Worm (Caenorhabditis elegans) whole organism, young adult: ENCODE results near the gene dpy-18.

Experiments
- B0261.1 ChIP-seq: sonication (generic microtip); optimal IDR thresholded peaks from 2 replicates; lab custom pipeline; 2016; ENCODE audit warnings: mild to moderate bottlenecking, missing genetic modification characterization, moderate library complexity, missing compliant biosample characterization
- F23B12.7 ChIP-seq: sonication (generic microtip); optimal IDR thresholded peaks from 2 replicates; lab custom pipeline; 2017; ENCODE audit warnings: missing genetic modification characterization, mild to moderate bottlenecking, missing compliant biosample characterization, antibody characterized with exemption, moderate library complexity; ENCODE audit not compliant: insufficient read depth
- F33H1.4 ChIP-seq: fragments of 200-800 bp; sonication (Bioruptor generic); IDR thresholded peaks from 2 replicates; pipeline ENCODE4 v1.3.6; 2022; ENCODE audit warnings: missing genetic modification reagents, missing genetic modification characterization, missing compliant biosample characterization
- F52B5.7 ChIP-seq: sonication (generic microtip); optimal IDR thresholded peaks from 2 replicates; lab custom pipeline; 2016; ENCODE audit warnings: mild to moderate bottlenecking, missing genetic modification characterization, missing compliant biosample characterization
- F57C9.4 ChIP-seq: sonication (generic microtip); optimal IDR thresholded peaks from 2 replicates; lab custom pipeline; 2017; ENCODE audit warnings: mild to moderate bottlenecking, missing genetic modification characterization, missing compliant biosample characterization
- K11D2.4 ChIP-seq: fragments of 200-800 bp; sonication (Bioruptor generic); IDR thresholded peaks from 2 replicates; pipeline ENCODE4 v1.3.6; 2022; ENCODE audit warnings: missing genetic modification reagents, missing genetic modification characterization, missing compliant biosample characterization
- K12H6.12 ChIP-seq: fragments of 200-800 bp; sonication (Bioruptor generic); optimal IDR thresholded peaks from 2 replicates; lab custom pipeline; 2018; ENCODE audit warnings: mild to moderate bottlenecking, missing genetic modification characterization, missing compliant biosample characterization
- Y53F4B.3 ChIP-seq: fragments of 200-800 bp; sonication (Bioruptor generic); IDR thresholded peaks from 2 replicates; pipeline ENCODE4 v1.3.6; 2022; ENCODE audit warnings: missing genetic modification reagents, missing genetic modification characterization, missing compliant biosample characterization
- Y56A3A.18 ChIP-seq: fragments of 200-800 bp; sonication (Bioruptor generic); IDR thresholded peaks from 2 replicates; pipeline ENCODE4 v1.3.6; 2022; ENCODE audit warnings: missing genetic modification reagents, missing genetic modification characterization, missing compliant biosample characterization
- akir-1 ChIP-seq: fragments of 200-800 bp; sonication (Bioruptor generic); optimal IDR thresholded peaks from 2 replicates; lab custom pipeline; 2018; ENCODE audit warnings: mild to moderate bottlenecking, missing genetic modification characterization, moderate library complexity, missing compliant biosample characterization
- ama-1 ChIP-seq, 3 experiments: fragments of 150-350 bp in 1 of 3; sonication (generic microtip) in 2 of 3; optimal IDR thresholded peaks; 2 replicates each; lab custom pipeline; 2014 to 2018; ENCODE audit warnings: missing biosample characterization in 2 of 3, missing genetic modification characterization in 2 of 3, missing genetic modification reagents in 2 of 3
- atf-7 ChIP-seq: sonication (generic microtip); optimal IDR thresholded peaks from 2 replicates; lab custom pipeline; 2017; ENCODE audit warnings: mild to moderate bottlenecking, missing genetic modification characterization, missing compliant biosample characterization
- bed-1 ChIP-seq: fragments of 200-800 bp; sonication (Bioruptor generic); IDR thresholded peaks from 2 replicates; pipeline ENCODE4 v1.3.6; 2022; ENCODE audit warnings: missing genetic modification reagents, missing genetic modification characterization, missing compliant biosample characterization
- cebp-1 ChIP-seq, 2 experiments: fragments of 200-800 bp in 1 of 2; sonication (Bioruptor generic) in 1 of 2; sonication (generic microtip) in 1 of 2; IDR thresholded peaks in 1 of 2; optimal IDR thresholded peaks in 1 of 2; 2 replicates each; pipeline versions ENCODE4 v1.3.6 to Lab custom; 2017 to 2022; ENCODE audit warnings: missing compliant biosample characterization in 2 of 2, missing genetic modification characterization in 2 of 2, mild to moderate bottlenecking in 1 of 2, missing genetic modification reagents in 1 of 2, moderate library complexity in 1 of 2
- cebp-2 ChIP-seq: fragments of 200-800 bp; sonication (Bioruptor generic); IDR thresholded peaks from 2 replicates; pipeline ENCODE4 v1.3.6; 2022; ENCODE audit warnings: missing genetic modification characterization, missing compliant biosample characterization
- ceh-79 ChIP-seq: sonication (generic microtip); optimal IDR thresholded peaks from 2 replicates; lab custom pipeline; 2017; ENCODE audit warnings: mild to moderate bottlenecking, missing genetic modification characterization, missing compliant biosample characterization
- ceh-91 ChIP-seq: fragments of 200-800 bp; sonication (Bioruptor generic); IDR thresholded peaks from 2 replicates; pipeline ENCODE4 v1.3.6; 2022; ENCODE audit warnings: missing genetic modification reagents, missing genetic modification characterization, missing compliant biosample characterization
- chd-7 ChIP-seq: sonication (generic microtip); optimal IDR thresholded peaks from 2 replicates; lab custom pipeline; 2016; ENCODE audit warnings: mild to moderate bottlenecking, missing genetic modification characterization, moderate library complexity, missing compliant biosample characterization
- dpff-1 ChIP-seq: sonication (generic microtip); optimal IDR thresholded peaks from 2 replicates; lab custom pipeline; 2017; ENCODE audit warnings: mild to moderate bottlenecking, missing genetic modification characterization, missing compliant biosample characterization
- egl-18 ChIP-seq: fragments of 200-800 bp; sonication (Bioruptor generic); IDR thresholded peaks from 2 replicates; pipeline ENCODE4 v1.3.6; 2022; ENCODE audit warnings: missing genetic modification reagents, missing genetic modification characterization, missing compliant biosample characterization
- egl-44 ChIP-seq: fragments of 200-800 bp; sonication (Bioruptor generic); IDR thresholded peaks from 2 replicates; pipeline ENCODE4 v1.3.6; 2022; ENCODE audit warnings: missing genetic modification reagents, missing genetic modification characterization, missing compliant biosample characterization
- ets-4 ChIP-seq: fragments of 200-800 bp; sonication (Bioruptor generic); optimal IDR thresholded peaks from 2 replicates; lab custom pipeline; 2018; ENCODE audit warnings: mild to moderate bottlenecking, missing genetic modification characterization, missing compliant biosample characterization
- gei-17 ChIP-seq: fragments of 200-800 bp; sonication (Bioruptor generic); optimal IDR thresholded peaks from 2 replicates; lab custom pipeline; 2018; ENCODE audit warnings: mild to moderate bottlenecking, missing genetic modification characterization, missing compliant biosample characterization
- hmg-1.2 ChIP-seq: fragments of 200-800 bp; sonication (Bioruptor generic); IDR thresholded peaks from 2 replicates; pipeline ENCODE4 v1.3.6; 2022; ENCODE audit warnings: missing genetic modification reagents, missing genetic modification characterization, missing compliant biosample characterization
- hsf-1 ChIP-seq: fragments of 200-800 bp; sonication (Bioruptor generic); IDR thresholded peaks from 2 replicates; pipeline ENCODE4 v1.3.6; 2022; ENCODE audit warnings: missing genetic modification reagents, missing genetic modification characterization, missing compliant biosample characterization
- lag-1 ChIP-seq: fragments of 200-800 bp; sonication (Bioruptor generic); IDR thresholded peaks from 2 replicates; pipeline ENCODE4 v1.3.6; 2022; ENCODE audit warnings: missing genetic modification reagents, missing genetic modification characterization, missing compliant biosample characterization
- let-526 ChIP-seq: fragments of 200-800 bp; sonication (Bioruptor generic); IDR thresholded peaks from 2 replicates; pipeline ENCODE4 v1.3.6; 2022; ENCODE audit warnings: missing genetic modification reagents, missing genetic modification characterization, missing compliant biosample characterization
- lin-26 ChIP-seq: fragments of 200-800 bp; sonication (Bioruptor generic); IDR thresholded peaks from 2 replicates; pipeline ENCODE4 v1.3.6; 2022; ENCODE audit warnings: missing genetic modification reagents, missing genetic modification characterization, missing compliant biosample characterization
- lin-40 ChIP-seq: sonication (generic microtip); optimal IDR thresholded peaks from 2 replicates; lab custom pipeline; 2016; ENCODE audit warnings: missing genetic modification characterization, mild to moderate bottlenecking, missing compliant biosample characterization, missing genotype, missing genetic modification reagents
- lin-54 ChIP-seq: fragments of 200-800 bp; sonication (Bioruptor generic); optimal IDR thresholded peaks from 2 replicates; lab custom pipeline; 2018; ENCODE audit warnings: mild to moderate bottlenecking, missing genetic modification characterization, missing compliant biosample characterization
- lsl-1 ChIP-seq: fragments of 200-800 bp; sonication (Bioruptor generic); optimal IDR thresholded peaks from 2 replicates; lab custom pipeline; 2018; ENCODE audit warnings: mild to moderate bottlenecking, missing genetic modification characterization, moderate library complexity, missing compliant biosample characterization
- madf-10 ChIP-seq: sonication (generic microtip); optimal IDR thresholded peaks from 2 replicates; lab custom pipeline; 2016; ENCODE audit warnings: mild to moderate bottlenecking, missing genetic modification characterization, missing compliant biosample characterization
- mcd-1 ChIP-seq: fragments of 200-800 bp; sonication (Bioruptor generic); IDR thresholded peaks from 2 replicates; pipeline ENCODE4 v1.3.6; 2022; ENCODE audit warnings: missing genetic modification reagents, missing genetic modification characterization, missing compliant biosample characterization
- nhr-179 ChIP-seq: sonication (generic microtip); optimal IDR thresholded peaks from 2 replicates; lab custom pipeline; 2016; ENCODE audit warnings: mild to moderate bottlenecking, missing genetic modification characterization, missing compliant biosample characterization
- nhr-80 ChIP-seq: sonication (generic microtip); optimal IDR thresholded peaks from 2 replicates; lab custom pipeline; 2016; ENCODE audit warnings: missing genetic modification characterization, missing compliant biosample characterization
- rpc-1 ChIP-seq, 2 experiments: fragments of 150-350 bp in 1 of 2; sonication (generic microtip) in 1 of 2; optimal IDR thresholded peaks; 2 replicates each; lab custom pipeline; 2014 to 2018; ENCODE audit warnings: missing biosample characterization in 1 of 2, missing genetic modification characterization in 1 of 2, missing genetic modification reagents in 1 of 2, missing genotype in 1 of 2
- somi-1 ChIP-seq: fragments of 200-800 bp; sonication (Bioruptor generic); optimal IDR thresholded peaks from 2 replicates; lab custom pipeline; 2018; ENCODE audit warnings: mild to moderate bottlenecking, missing genetic modification characterization, missing compliant biosample characterization
- unc-62 ChIP-seq: fragments of 150-350 bp; optimal IDR thresholded peaks from 2 replicates; lab custom pipeline; 2014; ENCODE audit warnings: missing biosample characterization, missing genetic modification reagents, missing genetic modification characterization
- zfh-2 ChIP-seq: fragments of 200-800 bp; sonication (Bioruptor generic); conservative IDR thresholded peaks from 2 replicates; pipeline ENCODE4 v1.3.6; 2022; ENCODE audit warnings: missing genetic modification reagents, missing genetic modification characterization, missing compliant biosample characterization
- ztf-18 ChIP-seq: sonication (generic microtip); optimal IDR thresholded peaks from 2 replicates; lab custom pipeline; 2016; ENCODE audit warnings: missing genotype, mild to moderate bottlenecking, missing genetic modification characterization, missing compliant biosample characterization
- ztf-22 ChIP-seq: fragments of 200-800 bp; sonication (Bioruptor generic); optimal IDR thresholded peaks from 2 replicates; lab custom pipeline; 2018; ENCODE audit warnings: mild to moderate bottlenecking, missing genetic modification characterization, moderate library complexity, missing compliant biosample characterization
- ztf-25 ChIP-seq: fragments of 200-800 bp; sonication (Bioruptor generic); IDR thresholded peaks from 2 replicates; pipeline ENCODE4 v1.3.6; 2022; ENCODE audit warnings: missing genetic modification reagents, missing genetic modification characterization, missing compliant biosample characterization
- ztf-28 ChIP-seq: fragments of 200-800 bp; sonication (Bioruptor generic); IDR thresholded peaks from 2 replicates; pipeline ENCODE4 v1.3.6; 2022; ENCODE audit warnings: missing genetic modification reagents, missing genetic modification characterization, missing compliant biosample characterization

The dpy-18 gene

DNA sequence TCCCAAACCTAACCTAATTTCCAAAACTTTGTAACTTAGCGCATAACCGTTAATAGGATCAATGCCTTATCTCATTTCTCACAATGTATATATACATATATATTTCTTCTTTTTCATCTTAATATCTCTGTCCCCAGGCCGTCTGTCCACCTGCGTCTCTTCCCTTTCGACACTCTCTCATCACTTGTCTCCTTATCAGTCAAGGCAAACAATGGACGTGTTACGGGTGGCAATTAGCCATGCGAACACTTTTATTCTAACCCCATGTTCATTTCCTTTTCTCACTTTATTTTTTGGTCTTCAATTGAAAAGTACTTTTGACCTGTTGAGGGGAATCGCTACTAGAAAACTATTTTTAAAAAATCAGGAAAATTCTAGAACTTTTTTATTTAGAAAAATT is 20.4 kb downstream of the dpy-18 start:
- TF ChIP-seq hmg-1.2 (peak; percentile 71; the same call in 1 of the 2 replicates), lin-26 (GFP tag; lab: Robert Waterston, UW) (no peak), nhr-80 (tag; lab: Kevin White, UChicago) (peak; percentile 27)

DNA sequence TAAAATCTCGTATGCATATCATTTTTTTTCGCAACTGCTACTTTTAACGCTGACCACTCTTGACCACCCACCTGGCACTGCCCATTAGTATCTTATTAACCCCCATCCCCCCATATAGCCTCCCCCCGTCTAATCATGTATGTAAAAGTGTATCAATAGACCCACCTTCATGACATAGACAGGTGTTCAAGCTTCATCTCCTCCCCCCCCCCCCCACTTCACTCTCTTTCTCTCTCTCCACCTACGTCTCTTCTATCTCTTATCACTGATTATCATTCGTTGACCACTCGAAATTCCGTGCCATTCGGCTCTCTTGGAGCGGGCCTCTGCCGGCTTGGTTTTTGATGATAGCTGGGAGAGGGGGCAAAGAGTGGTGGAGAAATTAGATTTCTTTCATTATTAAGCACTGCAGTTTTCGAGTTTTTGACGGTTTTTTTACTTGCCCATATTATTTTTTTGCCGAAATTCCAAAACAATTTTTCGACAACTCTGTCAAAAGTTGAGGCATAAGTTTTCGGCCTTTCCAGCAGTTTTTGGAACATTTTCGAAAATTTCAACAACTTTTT is 21.9 kb downstream of the dpy-18 start:
- 0 out of 2 replicates have a peak, but pooled peaks have one; percentile 6 for TF ChIP-seq zfh-2 (GFP tag; lab: Robert Waterston, UW)
- TF ChIP-seq gei-17 (GFP tag; lab: Kevin White, UChicago): no peak

DNA sequence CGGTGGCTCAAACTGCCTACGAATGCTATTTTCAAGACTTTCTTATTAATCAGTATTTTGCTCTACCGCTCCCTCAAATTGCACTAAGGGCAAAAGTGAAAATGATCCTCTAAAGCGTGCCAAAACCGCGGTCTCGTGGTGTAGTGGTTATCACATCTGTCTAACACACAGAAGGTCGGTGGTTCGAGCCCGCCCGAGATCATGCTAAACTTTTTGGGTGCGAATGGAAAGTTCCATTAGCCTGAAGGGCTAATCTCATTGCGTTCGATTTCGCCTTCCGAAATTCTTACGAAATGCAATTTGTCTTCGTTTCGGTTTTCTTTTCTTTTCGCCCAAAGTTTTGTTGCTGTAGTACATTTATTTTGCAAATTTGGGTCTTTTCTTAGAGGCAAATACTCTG is 24.3 kb downstream of the dpy-18 start:
- TF ChIP-seq Y53F4B.3 (GFP tag; lab: Robert Waterston, UW): no peak
- no peak for TF ChIP-seq unc-62 (GFP tag; lab: Kevin White, UChicago)
- TF ChIP-seq madf-10 (tag; lab: Kevin White, UChicago): peak; percentile 4
- TF ChIP-seq nhr-80 (tag; lab: Kevin White, UChicago): no peak
- TF ChIP-seq ztf-28 (GFP tag; lab: Robert Waterston, UW): no peak
- no peak for TF ChIP-seq nhr-179 (tag; lab: Kevin White, UChicago)
- peak; percentile 65 for TF ChIP-seq rpc-1 (optimal IDR thresholded peaks at IDR 0.05; lab: Kevin White, UChicago)
- TF ChIP-seq rpc-1 (tag; optimal IDR thresholded peaks at IDR 0.05; lab: Kevin White, UChicago): peak; percentile 72
- no peak for TF ChIP-seq dpff-1
- TF ChIP-seq bed-1 (GFP tag; lab: Robert Waterston, UW): no peak
- TF ChIP-seq let-526 (GFP tag; lab: Robert Waterston, UW): no peak
- peak; percentile 29 for TF ChIP-seq lin-54
- no peak for TF ChIP-seq ceh-79 (tag; lab: Kevin White, UChicago)
- TF ChIP-seq atf-7 (tag; lab: Kevin White, UChicago): no peak
- TF ChIP-seq K12H6.12: no peak
- no peak for TF ChIP-seq F23B12.7 (tag; lab: Kevin White, UChicago)
- TF ChIP-seq F57C9.4 (tag; lab: Kevin White, UChicago): no peak
- TF ChIP-seq B0261.1 (tag; lab: Kevin White, UChicago): peak; percentile 63
- 0 out of 2 replicates have a peak, but pooled peaks have one; percentile 23 for TF ChIP-seq F33H1.4 (GFP tag; lab: Robert Waterston, UW)
- TF ChIP-seq akir-1 (GFP tag; lab: Kevin White, UChicago): no peak
- peak; percentile 51 for TF ChIP-seq F52B5.7
- TF ChIP-seq Y56A3A.18 (GFP tag; lab: Robert Waterston, UW): 0 out of 2 replicates have a peak, but pooled peaks have one; percentile 17
- no peak for TF ChIP-seq lin-40 (tag; lab: Kevin White, UChicago)
- TF ChIP-seq cebp-1 (GFP tag; IDR thresholded peaks at IDR 0.05; lab: Robert Waterston, UW): no peak
- TF ChIP-seq cebp-1 (tag; optimal IDR thresholded peaks at IDR 0.05; lab: Kevin White, UChicago): peak; percentile 50
- no peak for TF ChIP-seq hsf-1
- TF ChIP-seq chd-7 (tag; lab: Kevin White, UChicago): no peak
- no peak for TF ChIP-seq cebp-2
- no peak for TF ChIP-seq zfh-2 (GFP tag; lab: Robert Waterston, UW)
- 0 out of 2 replicates have a peak, but pooled peaks have one; percentile 16 for TF ChIP-seq egl-44 (GFP tag; lab: Robert Waterston, UW)
- no peak for TF ChIP-seq egl-18 (GFP tag; lab: Robert Waterston, UW)
- TF ChIP-seq ets-4 (GFP tag; lab: Kevin White, UChicago): no peak
- no peak for TF ChIP-seq ceh-91 (GFP tag; lab: Robert Waterston, UW)
- TF ChIP-seq somi-1 (GFP tag; lab: Kevin White, UChicago): no peak
- no peak for TF ChIP-seq ztf-18
- peak; percentile 72 for TF ChIP-seq ztf-25 (GFP tag; lab: Robert Waterston, UW)
- no peak for TF ChIP-seq ztf-22 (GFP tag; lab: Kevin White, UChicago)
- peak; percentile 17 for TF ChIP-seq lsl-1 (GFP tag; lab: Kevin White, UChicago)
- TF ChIP-seq K11D2.4 (GFP tag; lab: Robert Waterston, UW): no peak
- 0 out of 2 replicates have a peak, but pooled peaks have one; percentile 20 for TF ChIP-seq mcd-1
- no peak for TF ChIP-seq ama-1 (optimal IDR thresholded peaks at IDR 0.05; lab: Kevin White, UChicago)
- TF ChIP-seq ama-1 (GFP tag; optimal IDR thresholded peaks at IDR 0.05; lab: Kevin White, UChicago): peak in 1 of 2 experiments; percentile 21
- no peak for TF ChIP-seq lag-1 (GFP tag; lab: Robert Waterston, UW)
